Worm (Caenorhabditis elegans): ENCODE measurements around the gene ncap-1.

- TF ChIP-seq W03F9.2 (tag; optimal IDR thresholded peaks at IDR 0.05) (no peak), him-1 (tag; optimal IDR thresholded peaks at IDR 0.05) (no peak), dao-5 (tag; optimal IDR thresholded peaks at IDR 0.05) (no peak)
Measured at ce11 chrII:2966350-2966749, 47.2 kb upstream of the ncap-1 start.

All from whole organism, L4/young adult.